Worm (Caenorhabditis elegans) whole organism, young adult: ENCODE measurements around the gene tbx-35.

ENCODE experiments used
- B0261.1 ChIP-seq: sonication (generic microtip); optimal IDR thresholded peaks from 2 replicates; lab custom pipeline; 2016; ENCODE audit warnings: mild to moderate bottlenecking, missing genetic modification characterization, moderate library complexity, missing compliant biosample characterization
- D2030.7 ChIP-seq: fragments of 200-800 bp; sonication (Bioruptor generic); IDR thresholded peaks from 2 replicates; pipeline ENCODE4 v1.3.6; 2022; ENCODE audit warnings: missing genetic modification reagents, missing genetic modification characterization, missing compliant biosample characterization
- F22D6.2 ChIP-seq: sonication (generic microtip); optimal IDR thresholded peaks from 2 replicates; lab custom pipeline; 2016; ENCODE audit warnings: mild to moderate bottlenecking, missing genetic modification characterization, missing compliant biosample characterization
- Y56A3A.18 ChIP-seq: fragments of 200-800 bp; sonication (Bioruptor generic); IDR thresholded peaks from 2 replicates; pipeline ENCODE4 v1.3.6; 2022; ENCODE audit warnings: missing genetic modification reagents, missing genetic modification characterization, missing compliant biosample characterization
- Y67H2A.10 ChIP-seq: fragments of 200-800 bp; sonication (Bioruptor generic); conservative IDR thresholded peaks from 2 replicates; pipeline ENCODE4 v1.3.6; 2022; ENCODE audit warnings: missing genetic modification reagents, missing genetic modification characterization, missing compliant biosample characterization
- ama-1 ChIP-seq, 3 experiments: fragments of 150-350 bp in 1 of 3; sonication (generic microtip) in 2 of 3; optimal IDR thresholded peaks; 2 replicates each; lab custom pipeline; 2014 to 2018; ENCODE audit warnings: missing biosample characterization in 2 of 3, missing genetic modification characterization in 2 of 3, missing genetic modification reagents in 2 of 3
- athp-1 ChIP-seq: sonication (generic microtip); optimal IDR thresholded peaks from 2 replicates; lab custom pipeline; 2017; ENCODE audit warnings: mild to moderate bottlenecking, missing genetic modification characterization, missing compliant biosample characterization
- bed-2 ChIP-seq: fragments of 200-800 bp; sonication (Bioruptor generic); IDR thresholded peaks from 2 replicates; pipeline ENCODE4 v1.3.6; 2022; ENCODE audit warnings: missing genetic modification reagents, missing genetic modification characterization, missing compliant biosample characterization
- cebp-1 ChIP-seq, 2 experiments: fragments of 200-800 bp in 1 of 2; sonication (Bioruptor generic) in 1 of 2; sonication (generic microtip) in 1 of 2; IDR thresholded peaks in 1 of 2; optimal IDR thresholded peaks in 1 of 2; 2 replicates each; pipeline versions ENCODE4 v1.3.6 to Lab custom; 2017 to 2022; ENCODE audit warnings: missing compliant biosample characterization in 2 of 2, missing genetic modification characterization in 2 of 2, mild to moderate bottlenecking in 1 of 2, missing genetic modification reagents in 1 of 2, moderate library complexity in 1 of 2
- ceh-91 ChIP-seq: fragments of 200-800 bp; sonication (Bioruptor generic); IDR thresholded peaks from 2 replicates; pipeline ENCODE4 v1.3.6; 2022; ENCODE audit warnings: missing genetic modification reagents, missing genetic modification characterization, missing compliant biosample characterization
- dpl-1 ChIP-seq: fragments of 150-350 bp; optimal IDR thresholded peaks from 2 replicates; lab custom pipeline; 2014; ENCODE audit warnings: missing biosample characterization, missing genetic modification reagents, missing genetic modification characterization
- efl-1 ChIP-seq: fragments of 150-350 bp; optimal IDR thresholded peaks from 2 replicates; lab custom pipeline; 2014; ENCODE audit warnings: missing biosample characterization, missing genetic modification reagents, missing genetic modification characterization
- fkh-3 ChIP-seq: sonication (generic microtip); optimal IDR thresholded peaks from 2 replicates; lab custom pipeline; 2016; ENCODE audit warnings: mild to moderate bottlenecking, missing genetic modification characterization, missing compliant biosample characterization
- hlh-12 ChIP-seq: sonication (generic microtip); optimal IDR thresholded peaks from 2 replicates; lab custom pipeline; 2016; ENCODE audit warnings: missing genetic modification characterization, missing compliant biosample characterization
- hmg-1.2 ChIP-seq: fragments of 200-800 bp; sonication (Bioruptor generic); IDR thresholded peaks from 2 replicates; pipeline ENCODE4 v1.3.6; 2022; ENCODE audit warnings: missing genetic modification reagents, missing genetic modification characterization, missing compliant biosample characterization
- hrde-1 ChIP-seq: sonication (generic microtip); optimal IDR thresholded peaks from 2 replicates; lab custom pipeline; 2016; ENCODE audit warnings: missing genetic modification characterization, mild to moderate bottlenecking, missing compliant biosample characterization, moderate library complexity, missing genotype, missing genetic modification reagents, borderline replicate concordance
- hsf-1 ChIP-seq: fragments of 200-800 bp; sonication (Bioruptor generic); IDR thresholded peaks from 2 replicates; pipeline ENCODE4 v1.3.6; 2022; ENCODE audit warnings: missing genetic modification reagents, missing genetic modification characterization, missing compliant biosample characterization
- lag-1 ChIP-seq: fragments of 200-800 bp; sonication (Bioruptor generic); IDR thresholded peaks from 2 replicates; pipeline ENCODE4 v1.3.6; 2022; ENCODE audit warnings: missing genetic modification reagents, missing genetic modification characterization, missing compliant biosample characterization
- lin-26 ChIP-seq: fragments of 200-800 bp; sonication (Bioruptor generic); IDR thresholded peaks from 2 replicates; pipeline ENCODE4 v1.3.6; 2022; ENCODE audit warnings: missing genetic modification reagents, missing genetic modification characterization, missing compliant biosample characterization
- lsl-1 ChIP-seq: fragments of 200-800 bp; sonication (Bioruptor generic); optimal IDR thresholded peaks from 2 replicates; lab custom pipeline; 2018; ENCODE audit warnings: mild to moderate bottlenecking, missing genetic modification characterization, moderate library complexity, missing compliant biosample characterization
- madf-3 ChIP-seq: fragments of 200-800 bp; sonication (Bioruptor generic); IDR thresholded peaks from 2 replicates; pipeline ENCODE4 v1.3.6; 2022; ENCODE audit warnings: missing genetic modification reagents, missing genetic modification characterization, missing compliant biosample characterization
- madf-6 ChIP-seq: fragments of 200-800 bp; sonication (Bioruptor generic); IDR thresholded peaks from 2 replicates; pipeline ENCODE4 v1.3.6; 2022; ENCODE audit warnings: missing genetic modification reagents, missing genetic modification characterization, missing compliant biosample characterization
- madf-8 ChIP-seq: fragments of 200-800 bp; sonication (Bioruptor generic); conservative IDR thresholded peaks from 2 replicates; pipeline ENCODE4 v1.3.6; 2022; ENCODE audit warnings: missing genetic modification reagents, missing genetic modification characterization, missing compliant biosample characterization
- nfya-2 ChIP-seq: fragments of 200-800 bp; sonication (Bioruptor generic); IDR thresholded peaks from 2 replicates; pipeline ENCODE4 v1.3.6; 2022; ENCODE audit warnings: missing genetic modification reagents, missing genetic modification characterization, missing compliant biosample characterization
- nhr-80 ChIP-seq: sonication (generic microtip); optimal IDR thresholded peaks from 2 replicates; lab custom pipeline; 2016; ENCODE audit warnings: missing genetic modification characterization, missing compliant biosample characterization
- pha-4 ChIP-seq: fragments of 150-350 bp; sonication (generic microtip); optimal IDR thresholded peaks from 2 replicates; lab custom pipeline; 2014; ENCODE audit warnings: missing biosample characterization, missing genetic modification reagents, missing genetic modification characterization
- sea-2 ChIP-seq: fragments of 200-800 bp; sonication (Bioruptor generic); IDR thresholded peaks from 2 replicates; pipeline ENCODE4 v1.3.6; 2022; ENCODE audit warnings: missing genetic modification characterization, missing compliant biosample characterization
- tbx-9 ChIP-seq: sonication (generic microtip); optimal IDR thresholded peaks from 2 replicates; lab custom pipeline; 2016; ENCODE audit warnings: borderline replicate concordance, missing genetic modification characterization, inconsistent platforms, missing compliant biosample characterization
- tlf-1 ChIP-seq: fragments of 200-800 bp; sonication (Bioruptor generic); optimal IDR thresholded peaks from 2 replicates; lab custom pipeline; 2018; ENCODE audit warnings: mild to moderate bottlenecking, missing genetic modification characterization, missing compliant biosample characterization
- xnd-1 ChIP-seq: sonication (generic microtip); optimal IDR thresholded peaks from 2 replicates; lab custom pipeline; 2016; ENCODE audit warnings: missing genotype, missing genetic modification reagents, missing genetic modification characterization, missing compliant biosample characterization
- zfh-2 ChIP-seq: fragments of 200-800 bp; sonication (Bioruptor generic); conservative IDR thresholded peaks from 2 replicates; pipeline ENCODE4 v1.3.6; 2022; ENCODE audit warnings: missing genetic modification reagents, missing genetic modification characterization, missing compliant biosample characterization
- ztf-18 ChIP-seq: sonication (generic microtip); optimal IDR thresholded peaks from 2 replicates; lab custom pipeline; 2016; ENCODE audit warnings: missing genotype, mild to moderate bottlenecking, missing genetic modification characterization, missing compliant biosample characterization
- ztf-6 ChIP-seq: fragments of 200-800 bp; sonication (Bioruptor generic); IDR thresholded peaks from 2 replicates; pipeline ENCODE4 v1.3.6; 2022; ENCODE audit warnings: missing genetic modification reagents, missing genetic modification characterization, missing compliant biosample characterization

The tbx-35 gene

ce11 chrII:5500986-5501657 lies 24.1 kb downstream of the tbx-35 start, which contains the start of gene F12A10.8 (continued):
- TF ChIP-seq nhr-80 (tag; lab: Kevin White, UChicago) (no peak), tlf-1 (no peak), cebp-1 (GFP tag; IDR thresholded peaks at IDR 0.05; lab: Robert Waterston, UW) (no peak), cebp-1 (tag; optimal IDR thresholded peaks at IDR 0.05; lab: Kevin White, UChicago) (no peak), lsl-1 (GFP tag; lab: Kevin White, UChicago) (peak; percentile 93), hlh-12 (no peak), athp-1 (no peak), bed-2 (GFP tag; lab: Robert Waterston, UW) (no peak), ama-1 (optimal IDR thresholded peaks at IDR 0.05; lab: Kevin White, UChicago) (no peak), ama-1 (GFP tag; optimal IDR thresholded peaks at IDR 0.05; lab: Kevin White, UChicago) (no peak), nfya-2 (GFP tag; lab: Robert Waterston, UW) (no peak), ceh-91 (GFP tag; lab: Robert Waterston, UW) (peak; percentile 67), fkh-3 (tag; lab: Kevin White, UChicago) (no peak)

DNA sequence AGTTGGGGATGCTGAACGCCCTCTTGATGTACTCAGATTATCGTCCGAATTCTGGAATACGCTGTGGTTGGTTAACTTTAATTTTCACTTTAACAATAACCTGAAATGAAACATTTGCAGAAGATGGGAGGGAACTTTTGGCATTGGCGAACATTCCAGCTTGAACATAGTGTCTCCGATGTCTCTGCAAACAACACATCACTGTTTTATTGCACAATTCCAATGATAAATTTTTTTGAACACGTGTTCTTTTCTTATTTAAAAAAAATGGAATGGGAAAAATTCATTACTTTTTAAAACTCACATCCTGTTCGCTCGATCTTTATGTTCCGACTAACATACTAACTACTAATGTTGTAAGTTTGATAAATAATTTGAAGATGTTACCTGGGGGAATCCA lies 24.7 kb downstream of the tbx-35 start, which contains the start of gene fzy-1:
fzy-1 (plus strand) TSS at position 301 of the 400 bp plus-strand sequence.
- TF ChIP-seq B0261.1 (tag; lab: Kevin White, UChicago) (no peak), ztf-6 (GFP tag; lab: Robert Waterston, UW) (no peak), dpl-1 (GFP tag; lab: Kevin White, UChicago) (no peak), nhr-80 (tag; lab: Kevin White, UChicago) (no peak), lag-1 (no peak), tbx-9 (tag; lab: Kevin White, UChicago) (no peak)

- no peak for TF ChIP-seq hsf-1 (GFP tag; lab: Robert Waterston, UW)
- TF ChIP-seq ztf-18 (tag; lab: Kevin White, UChicago) = no peak
- TF ChIP-seq ztf-6 (GFP tag; lab: Robert Waterston, UW) = no peak
- no peak for TF ChIP-seq zfh-2 (GFP tag; lab: Robert Waterston, UW)
- TF ChIP-seq sea-2 = no peak
These were observed 26.9 kb downstream of the tbx-35 start, which contains the start of the genes suex-1 and F12A10.9 for ce11 chrII:5498156-5498739. Gene suex-1 (minus strand): TSS chrII:5498256. Gene F12A10.9 (plus strand): TSS chrII:5498689.

DNA sequence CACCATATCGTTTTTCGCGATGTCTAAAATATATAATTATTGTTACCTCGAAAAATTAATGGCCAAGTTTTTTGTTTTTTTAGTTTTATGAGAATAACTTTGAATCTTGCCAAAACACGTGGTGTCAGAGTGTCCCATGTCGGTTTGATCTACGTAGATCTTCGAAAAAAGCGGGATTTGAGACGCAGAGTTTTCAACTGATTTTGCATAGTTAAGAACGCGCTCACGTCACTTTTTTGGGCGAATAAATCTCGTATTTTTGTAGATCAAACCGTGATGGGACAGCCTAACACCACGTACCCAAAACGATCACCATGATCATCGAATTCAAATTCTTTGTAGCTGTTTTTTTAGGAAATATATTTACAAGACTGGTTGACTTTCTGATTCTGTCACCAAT lies 27.7 kb downstream of the tbx-35 start:
- TF ChIP-seq lin-26 (0 out of 2 replicates have a peak, but pooled peaks have one; percentile 44), efl-1 (GFP tag; lab: Kevin White, UChicago) (peak; percentile 59), hrde-1 (tag; lab: Kevin White, UChicago) (no peak), cebp-1 (GFP tag; IDR thresholded peaks at IDR 0.05; lab: Robert Waterston, UW) (no peak), cebp-1 (tag; optimal IDR thresholded peaks at IDR 0.05; lab: Kevin White, UChicago) (no peak), dpl-1 (GFP tag; lab: Kevin White, UChicago) (peak; percentile 14), Y67H2A.10 (GFP tag; lab: Robert Waterston, UW) (no peak), Y56A3A.18 (GFP tag; lab: Robert Waterston, UW) (0 out of 2 replicates have a peak, but pooled peaks have one; percentile 42), madf-3 (GFP tag; lab: Robert Waterston, UW) (peak; percentile 51; the same call in 1 of the 2 replicates), madf-6 (GFP tag; lab: Robert Waterston, UW) (peak; percentile 83), pha-4 (tag; lab: Kevin White, UChicago) (no peak), xnd-1 (tag; lab: Kevin White, UChicago) (peak; percentile 44), F22D6.2 (tag; lab: Kevin White, UChicago) (no peak), D2030.7 (GFP tag; lab: Robert Waterston, UW) (0 out of 2 replicates have a peak, but pooled peaks have one; percentile 27), madf-8 (GFP tag; lab: Robert Waterston, UW) (peak; percentile 33), hmg-1.2 (GFP tag; lab: Robert Waterston, UW) (0 out of 2 replicates have a peak, but pooled peaks have one; percentile 18)
